Worm (Caenorhabditis elegans) whole organism, midembryonic: Measurements from ENCODE around the gene srbc-40.

ENCODE experiments used
- T22C8.4 ChIP-seq: fragments of 200-800 bp; sonication (Bioruptor generic); IDR thresholded peaks from 2 replicates; pipeline ENCODE4 v1.3.6; 2022; ENCODE audit warnings: missing genetic modification characterization, missing compliant biosample characterization
- cog-1 ChIP-seq: sonication (generic microtip); optimal IDR thresholded peaks from 2 replicates; lab custom pipeline; 2016; ENCODE audit warnings: missing genetic modification characterization, missing compliant biosample characterization
- flt-1 ChIP-seq: fragments of 200-800 bp; sonication (Bioruptor generic); IDR thresholded peaks from 2 replicates; pipeline ENCODE4 v1.3.6; 2022; ENCODE audit warnings: missing genetic modification characterization, missing compliant biosample characterization
- klf-2 ChIP-seq: fragments of 200-800 bp; sonication (Bioruptor generic); conservative IDR thresholded peaks from 2 replicates; pipeline ENCODE4 v1.3.6; 2022; ENCODE audit warnings: missing genetic modification reagents, missing genetic modification characterization, missing compliant biosample characterization
- med-1 ChIP-seq: sonication (generic microtip); optimal IDR thresholded peaks from 2 replicates; lab custom pipeline; 2017; ENCODE audit warnings: missing genetic modification characterization, mild to moderate bottlenecking, missing compliant biosample characterization, antibody characterized with exemption, missing genetic modification reagents; ENCODE audit not compliant: insufficient read depth
- ref-1 ChIP-seq: fragments of 200-800 bp; sonication (Bioruptor generic); conservative IDR thresholded peaks from 2 replicates; pipeline ENCODE4 v1.3.6; 2022; ENCODE audit warnings: missing genetic modification reagents, missing genetic modification characterization, missing compliant biosample characterization
- tab-1 ChIP-seq: fragments of 200-800 bp; sonication (Bioruptor generic); IDR thresholded peaks from 2 replicates; pipeline ENCODE4 v1.3.6; 2022; ENCODE audit warnings: missing genetic modification characterization, missing compliant biosample characterization
- ztf-23 ChIP-seq: fragments of 200-800 bp; sonication (Bioruptor generic); IDR thresholded peaks from 2 replicates; pipeline ENCODE4 v1.3.6; 2022; ENCODE audit warnings: missing genetic modification reagents, missing genetic modification characterization, missing compliant biosample characterization
- ztf-29 ChIP-seq: fragments of 200-800 bp; sonication (Bioruptor generic); IDR thresholded peaks from 2 replicates; pipeline ENCODE4 v1.3.6; 2022; ENCODE audit warnings: missing genetic modification reagents, missing genetic modification characterization, missing compliant biosample characterization

srbc-40 gene

ce11 chrV:724946-725806, 5.5 kb upstream of the srbc-40 start:
- 0 out of 2 replicates have a peak, but pooled peaks have one; percentile 45 for TF ChIP-seq flt-1
- TF ChIP-seq ztf-29, result no peak
- no peak for TF ChIP-seq med-1 (GFP tag; lab: Kevin White, UChicago)

DNA sequence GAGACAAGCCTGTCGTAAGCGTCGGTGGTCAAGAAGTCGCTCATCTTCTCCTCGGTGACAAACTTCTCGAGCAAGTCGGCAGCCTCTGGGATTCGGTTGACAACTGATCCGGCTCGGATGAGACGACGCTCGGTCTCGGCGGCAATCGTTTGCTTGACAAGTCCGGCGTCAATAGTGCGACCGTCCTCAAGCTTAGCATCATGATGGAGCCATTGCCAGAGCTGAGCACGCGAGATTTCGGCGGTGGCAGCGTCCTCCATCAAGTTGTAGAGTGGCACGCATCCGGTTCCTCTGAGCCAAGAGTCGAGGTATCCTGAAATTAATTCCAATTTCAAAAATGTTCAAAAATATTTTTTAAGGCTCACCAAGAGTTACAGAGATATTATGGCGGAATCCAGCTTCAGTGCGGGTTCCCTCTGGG, 4.8 kb upstream of the srbc-40 start:
- no peak for TF ChIP-seq med-1 (GFP tag; lab: Kevin White, UChicago)
- TF ChIP-seq ztf-29, result no peak
- no peak for TF ChIP-seq cog-1 (tag; lab: Kevin White, UChicago)

DNA sequence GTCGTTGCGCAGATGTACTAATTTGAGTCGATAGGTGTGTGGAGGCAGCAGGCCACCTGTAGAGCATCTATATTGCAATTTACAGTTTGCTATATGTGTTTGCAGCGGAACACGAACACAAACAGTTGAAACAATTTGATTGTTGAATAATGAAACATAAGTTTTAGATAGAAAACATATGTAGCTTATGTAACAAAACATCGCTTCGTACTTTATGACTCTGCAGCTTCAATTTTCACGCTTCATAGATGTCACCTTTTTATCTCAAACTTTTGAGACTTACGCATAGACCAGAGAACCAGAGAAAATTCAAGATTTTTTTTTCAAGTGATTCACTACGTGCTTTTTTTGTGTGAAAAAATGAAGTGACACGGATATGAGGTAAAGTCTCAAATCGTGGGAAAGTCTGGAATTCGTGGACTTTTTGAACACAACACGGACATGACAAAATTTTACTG, 4.3 kb upstream of the srbc-40 start, which contains the start of gene fbxb-72:
TSS of gene fbxb-72 (minus strand) at position 58 of the 458 bp plus-strand sequence.
- TF ChIP-seq ztf-23 (GFP tag; lab: Robert Waterston, UW) (no peak), ref-1 (GFP tag; lab: Robert Waterston, UW) (no peak), flt-1 (peak; percentile 51; the same call in 1 of the 2 replicates), T22C8.4 (no peak)

ce11 chrV:722889-723288, 3.3 kb upstream of the srbc-40 start:
- TF ChIP-seq T22C8.4, result no peak
- TF ChIP-seq tab-1 (GFP tag; lab: Robert Waterston, UW), result no peak
- TF ChIP-seq med-1 (GFP tag; lab: Kevin White, UChicago), result no peak
- no peak for TF ChIP-seq ztf-29
- no peak for TF ChIP-seq klf-2 (GFP tag; lab: Robert Waterston, UW)
- TF ChIP-seq flt-1, result no peak
- no peak for TF ChIP-seq ref-1 (GFP tag; lab: Robert Waterston, UW)
- TF ChIP-seq ztf-23 (GFP tag; lab: Robert Waterston, UW), result no peak
- no peak for TF ChIP-seq cog-1 (tag; lab: Kevin White, UChicago)

DNA sequence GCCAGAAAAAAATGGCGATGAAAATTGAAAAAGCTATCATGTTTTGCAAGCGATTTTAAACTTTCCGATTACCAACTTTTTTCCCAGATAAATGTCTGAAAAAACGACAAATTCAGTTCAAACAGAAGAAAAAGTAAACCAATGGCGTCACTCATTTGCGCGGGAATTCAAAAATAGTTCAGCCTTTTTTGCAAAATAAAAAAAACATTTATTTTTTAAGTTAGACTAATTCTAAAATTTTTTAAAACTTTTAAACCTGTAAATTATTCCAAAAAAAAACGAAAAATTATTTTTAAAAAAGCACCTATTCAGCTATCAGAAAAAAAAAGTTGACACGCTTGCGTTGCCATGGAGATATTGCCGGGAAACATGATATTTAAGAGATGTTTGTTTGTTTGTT, 6.7 kb downstream of the srbc-40 start, which contains the start of gene cyp-33C11:
TSS of gene cyp-33C11 (minus strand) at position 101 of the 400 bp plus-strand sequence.
- TF ChIP-seq flt-1 (no peak), T22C8.4 (no peak), tab-1 (GFP tag; lab: Robert Waterston, UW) (no peak), ref-1 (GFP tag; lab: Robert Waterston, UW) (no peak), cog-1 (tag; lab: Kevin White, UChicago) (no peak), ztf-29 (no peak), ztf-23 (GFP tag; lab: Robert Waterston, UW) (no peak), med-1 (GFP tag; lab: Kevin White, UChicago) (no peak)

DNA sequence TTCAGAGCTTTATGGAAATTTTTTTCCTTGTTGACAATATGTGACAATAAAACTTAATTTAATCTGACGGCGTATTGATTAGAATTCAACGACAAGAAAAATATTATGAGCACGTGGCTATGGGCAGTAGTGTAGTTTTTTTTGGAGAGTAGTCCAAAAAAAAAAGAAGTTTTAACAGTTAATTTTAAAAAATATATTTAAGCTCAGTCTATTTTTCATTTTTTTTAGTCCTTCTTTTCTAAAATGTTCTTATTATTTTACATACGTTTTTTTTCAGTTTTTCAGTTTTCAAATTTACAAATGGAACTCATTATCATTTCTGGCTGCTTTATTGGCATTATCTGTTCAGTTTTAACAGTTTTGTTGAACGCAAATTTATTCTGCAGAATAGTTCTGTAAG, 10.8 kb downstream of the srbc-40 start, which contains the start of gene srbc-39:
TSS of gene srbc-39 (plus strand) at position 301 of the 400 bp plus-strand sequence.
- TF ChIP-seq ref-1 (GFP tag; lab: Robert Waterston, UW) (no peak), ztf-23 (GFP tag; lab: Robert Waterston, UW) (no peak), flt-1 (no peak), ztf-29 (no peak), cog-1 (tag; lab: Kevin White, UChicago) (no peak), tab-1 (GFP tag; lab: Robert Waterston, UW) (no peak), klf-2 (GFP tag; lab: Robert Waterston, UW) (no peak), med-1 (GFP tag; lab: Kevin White, UChicago) (no peak)

DNA sequence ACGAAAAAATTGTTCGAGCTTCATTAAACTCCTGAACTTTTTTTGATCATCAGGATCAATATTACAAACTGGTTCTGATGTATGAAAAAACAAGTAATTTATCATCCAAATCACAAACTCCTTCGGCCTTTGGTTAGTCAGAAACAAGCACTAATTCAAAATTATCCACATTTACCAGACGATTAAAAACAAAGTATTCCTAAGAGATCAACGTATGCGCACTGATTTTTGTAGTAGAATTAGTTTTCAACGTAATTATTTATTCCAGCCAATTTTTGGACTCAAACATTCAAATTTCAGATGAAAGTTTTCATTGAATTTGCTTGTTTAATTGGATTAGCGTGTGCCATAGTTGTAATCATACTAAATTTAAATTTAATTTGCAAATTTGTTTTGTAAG, 12.7 kb downstream of the srbc-40 start, which contains the start of gene srbc-38:
TSS of gene srbc-38 (plus strand) at position 301 of the 400 bp plus-strand sequence.
- TF ChIP-seq T22C8.4 (no peak), cog-1 (tag; lab: Kevin White, UChicago) (no peak), klf-2 (GFP tag; lab: Robert Waterston, UW) (no peak), flt-1 (no peak), med-1 (GFP tag; lab: Kevin White, UChicago) (no peak), ztf-23 (GFP tag; lab: Robert Waterston, UW) (no peak), tab-1 (GFP tag; lab: Robert Waterston, UW) (no peak)

ce11 chrV:706449-706848, 13.2 kb downstream of the srbc-40 start:
- peak; percentile 66; the same call in 1 of the 2 replicates for TF ChIP-seq flt-1
- peak; percentile 68; the same call in 1 of the 2 replicates for TF ChIP-seq ztf-23 (GFP tag; lab: Robert Waterston, UW)
- peak; percentile 69 for TF ChIP-seq ref-1 (GFP tag; lab: Robert Waterston, UW)

DNA sequence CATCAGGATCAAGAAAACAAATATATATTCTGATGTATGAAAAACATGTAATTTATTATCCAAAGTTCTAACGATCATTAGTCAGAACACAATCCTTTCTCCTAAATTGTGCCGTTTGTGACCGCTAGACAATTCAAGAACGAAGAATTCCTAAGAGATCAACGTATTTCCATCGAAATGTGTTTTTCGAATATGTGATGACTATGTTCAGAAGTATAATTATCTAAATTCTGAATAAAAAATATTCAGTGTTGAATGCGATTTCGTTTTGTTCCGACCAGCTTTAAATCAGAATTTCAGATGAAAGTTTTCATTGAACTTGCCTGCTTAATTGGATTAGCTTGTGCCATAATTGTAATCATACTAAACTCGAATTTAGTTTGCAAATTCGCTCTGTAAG, 17.4 kb downstream of the srbc-40 start, which contains the start of gene srbc-37:
TSS of gene srbc-37 (plus strand) at position 301 of the 400 bp plus-strand sequence.
- TF ChIP-seq T22C8.4 (no peak), tab-1 (GFP tag; lab: Robert Waterston, UW) (no peak), ref-1 (GFP tag; lab: Robert Waterston, UW) (no peak), ztf-29 (no peak), cog-1 (tag; lab: Kevin White, UChicago) (no peak), klf-2 (GFP tag; lab: Robert Waterston, UW) (no peak), flt-1 (no peak)

DNA sequence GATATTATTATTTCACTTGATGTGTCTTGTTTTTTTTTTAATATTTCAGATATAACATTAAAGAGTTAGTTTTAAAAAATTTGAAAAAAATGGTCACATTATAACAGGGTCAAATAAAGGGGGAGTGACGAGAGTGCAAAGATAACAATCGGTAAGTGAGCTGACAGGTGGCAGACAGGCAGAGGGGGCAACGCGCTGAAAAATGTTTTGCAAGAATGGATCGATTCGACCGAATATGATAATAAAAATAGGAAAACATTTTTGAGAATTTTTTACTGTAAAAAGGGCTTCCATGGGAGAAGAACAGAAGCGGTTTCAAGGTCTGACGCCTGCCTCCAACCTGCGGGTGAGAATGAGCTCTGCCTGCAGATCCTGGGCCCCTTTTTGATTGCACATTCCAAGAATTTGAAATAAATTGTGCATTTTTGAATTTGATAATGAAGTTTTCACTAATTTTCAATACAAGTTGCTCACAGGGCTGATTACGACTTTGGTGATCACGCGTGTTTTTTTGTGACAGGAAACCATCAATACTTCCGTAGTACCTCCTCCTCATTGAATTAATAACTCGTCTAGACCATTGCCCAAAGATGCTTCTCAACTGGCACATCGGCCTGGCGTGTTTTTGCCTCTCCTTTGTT, 20.0 kb downstream of the srbc-40 start, which contains the start of the genes ugt-29 and srx-5:
TSS of gene ugt-29 (minus strand) at position 101 of the 641 bp plus-strand sequence.
TSS of gene srx-5 (plus strand) at position 591 of the 641 bp plus-strand sequence.
- TF ChIP-seq T22C8.4 (no peak), flt-1 (no peak), cog-1 (tag; lab: Kevin White, UChicago) (no peak), tab-1 (GFP tag; lab: Robert Waterston, UW) (no peak), med-1 (GFP tag; lab: Kevin White, UChicago) (no peak), ref-1 (GFP tag; lab: Robert Waterston, UW) (no peak)
